Worm (Caenorhabditis elegans) whole organism, L1 larva: ENCODE measurements around the gene npp-25.

Experiments used
- C04F5.9 ChIP-seq: sonication (generic microtip); optimal IDR thresholded peaks from 2 replicates; lab custom pipeline; 2016; ENCODE audit warnings: missing genetic modification characterization, missing compliant biosample characterization
- C16A3.4 ChIP-seq: fragments of 150-350 bp; optimal IDR thresholded peaks from 2 replicates; lab custom pipeline; 2014; ENCODE audit warnings: missing biosample characterization, missing genetic modification characterization
- F16B12.6 ChIP-seq: fragments of 150-350 bp; optimal IDR thresholded peaks from 2 replicates; lab custom pipeline; 2014; ENCODE audit warnings: missing biosample characterization, missing genetic modification characterization
- aha-1 ChIP-seq: fragments of 150-350 bp; optimal IDR thresholded peaks from 2 replicates; lab custom pipeline; 2014; ENCODE audit warnings: missing biosample characterization, missing genetic modification characterization
- aly-2 ChIP-seq: fragments of 150-350 bp; optimal IDR thresholded peaks from 2 replicates; lab custom pipeline; 2014; ENCODE audit warnings: missing biosample characterization, missing genetic modification characterization
- blmp-1 ChIP-seq: fragments of 150-350 bp; optimal IDR thresholded peaks from 2 replicates; lab custom pipeline; 2014; ENCODE audit warnings: missing biosample characterization, missing genetic modification characterization
- ceh-8 ChIP-seq: fragments of 200-800 bp; sonication (Bioruptor generic); optimal IDR thresholded peaks from 2 replicates; lab custom pipeline; 2018; ENCODE audit warnings: mild to moderate bottlenecking, missing genetic modification characterization, moderate library complexity, missing compliant biosample characterization
- ceh-88 ChIP-seq: fragments of 200-800 bp; sonication (Bioruptor generic); IDR thresholded peaks from 2 replicates; pipeline ENCODE4 v1.3.6; 2022; ENCODE audit warnings: missing genetic modification characterization, missing compliant biosample characterization
- ceh-90 ChIP-seq: sonication (generic microtip); optimal IDR thresholded peaks from 2 replicates; lab custom pipeline; 2016; ENCODE audit warnings: missing genetic modification characterization, missing compliant biosample characterization
- dpl-1 ChIP-seq, 3 experiments: fragments of 150-350 bp in 2 of 3; sonication (generic microtip) in 1 of 3; optimal IDR thresholded peaks; 2 replicates each; lab custom pipeline; 2014 to 2017; ENCODE audit warnings: missing biosample characterization in 3 of 3, missing genetic modification characterization in 3 of 3, missing genetic modification reagents in 3 of 3
- dsc-1 ChIP-seq: sonication (generic microtip); optimal IDR thresholded peaks from 2 replicates; lab custom pipeline; 2016; ENCODE audit warnings: mild to moderate bottlenecking, missing genetic modification characterization, missing compliant biosample characterization
- efl-1 ChIP-seq, 4 experiments: fragments of 150-350 bp; optimal IDR thresholded peaks in 3 of 4; peaks in 1 of 4; 1 replicate in 1 of 4; 2 replicates in 3 of 4; lab custom pipeline; 2014; ENCODE audit warnings: missing biosample characterization in 2 of 4, missing genetic modification characterization in 2 of 4, missing genetic modification reagents in 2 of 4
- egl-27 ChIP-seq, 2 experiments: fragments of 150-350 bp in 1 of 2; sonication (generic microtip); optimal IDR thresholded peaks; 3 replicates each; lab custom pipeline; 2017 to 2018; ENCODE audit warnings: missing biosample characterization in 2 of 2, missing genetic modification characterization in 2 of 2, missing genetic modification reagents in 2 of 2
- elt-2 ChIP-seq: sonication (generic microtip); optimal IDR thresholded peaks from 2 replicates; lab custom pipeline; 2016; ENCODE audit warnings: missing genetic modification characterization, mild to moderate bottlenecking, inconsistent platforms, missing compliant biosample characterization, missing genetic modification reagents
- ets-5 ChIP-seq: fragments of 200-800 bp; sonication (Bioruptor generic); IDR thresholded peaks from 2 replicates; pipeline ENCODE4 v1.3.6; 2022; ENCODE audit warnings: missing genetic modification characterization, missing compliant biosample characterization
- fkh-10 ChIP-seq: sonication (generic microtip); optimal IDR thresholded peaks from 2 replicates; lab custom pipeline; 2017; ENCODE audit warnings: missing biosample characterization, missing genetic modification reagents, missing genetic modification characterization
- fkh-8 ChIP-seq: sonication (generic microtip); optimal IDR thresholded peaks from 2 replicates; lab custom pipeline; 2016; ENCODE audit warnings: mild to moderate bottlenecking, missing genetic modification characterization, missing compliant biosample characterization
- fos-1 ChIP-seq: fragments of 150-350 bp; optimal IDR thresholded peaks from 2 replicates; lab custom pipeline; 2014; ENCODE audit warnings: missing biosample characterization, missing genetic modification characterization
- hlh-17 ChIP-seq: fragments of 200-800 bp; sonication (Bioruptor generic); optimal IDR thresholded peaks from 2 replicates; lab custom pipeline; 2018; ENCODE audit warnings: missing genetic modification characterization, mild to moderate bottlenecking, missing compliant biosample characterization, moderate library complexity, borderline replicate concordance
- hlh-4 ChIP-seq: sonication (generic microtip); optimal IDR thresholded peaks from 2 replicates; lab custom pipeline; 2016; ENCODE audit warnings: mild to moderate bottlenecking, missing genetic modification characterization, missing compliant biosample characterization
- irx-1 ChIP-seq: sonication (generic microtip); optimal IDR thresholded peaks from 2 replicates; lab custom pipeline; 2016; ENCODE audit warnings: missing genetic modification characterization, missing compliant biosample characterization
- lir-3 ChIP-seq: sonication (generic microtip); optimal IDR thresholded peaks from 2 replicates; lab custom pipeline; 2016; ENCODE audit warnings: mild to moderate bottlenecking, missing genetic modification characterization, moderate library complexity, missing compliant biosample characterization; ENCODE audit not compliant: poor library complexity
- mab-9 ChIP-seq: fragments of 200-800 bp; sonication (Bioruptor generic); IDR thresholded peaks from 2 replicates; pipeline ENCODE4 v1.3.6; 2022; ENCODE audit warnings: missing genetic modification reagents, missing genetic modification characterization, missing compliant biosample characterization
- mef-2 ChIP-seq: fragments of 150-350 bp; optimal IDR thresholded peaks from 2 replicates; lab custom pipeline; 2014; ENCODE audit warnings: missing biosample characterization, missing genetic modification characterization
- mep-1 ChIP-seq: fragments of 150-350 bp; optimal IDR thresholded peaks from 2 replicates; lab custom pipeline; 2014; ENCODE audit warnings: missing biosample characterization, missing genetic modification characterization
- nhr-12 ChIP-seq: sonication (generic microtip); optimal IDR thresholded peaks from 2 replicates; lab custom pipeline; 2017; ENCODE audit warnings: missing biosample characterization, missing genetic modification characterization
- nhr-20 ChIP-seq: sonication (generic microtip); optimal IDR thresholded peaks from 2 replicates; lab custom pipeline; 2016; ENCODE audit warnings: mild to moderate bottlenecking, missing genetic modification characterization, missing compliant biosample characterization
- nhr-28 ChIP-seq: fragments of 150-350 bp; optimal IDR thresholded peaks from 2 replicates; lab custom pipeline; 2014; ENCODE audit warnings: missing biosample characterization, missing genetic modification characterization
- nhr-76 ChIP-seq: sonication (generic microtip); optimal IDR thresholded peaks from 2 replicates; lab custom pipeline; 2017; ENCODE audit warnings: missing biosample characterization, missing genetic modification characterization
- nhr-84 ChIP-seq: sonication (generic microtip); optimal IDR thresholded peaks from 2 replicates; lab custom pipeline; 2017; ENCODE audit warnings: missing biosample characterization, missing genetic modification characterization
- nhr-85 ChIP-seq: sonication (generic microtip); peaks from one replicate; lab custom pipeline; 2016; ENCODE audit warnings: missing genetic modification characterization, inconsistent platforms, missing compliant biosample characterization
- nhr-90 ChIP-seq: sonication (generic microtip); optimal IDR thresholded peaks from 2 replicates; lab custom pipeline; 2016; ENCODE audit warnings: mild to moderate bottlenecking, missing genetic modification characterization, missing compliant biosample characterization; ENCODE audit not compliant: poor library complexity
- pag-3 ChIP-seq: sonication (generic microtip); optimal IDR thresholded peaks from 2 replicates; lab custom pipeline; 2017; ENCODE audit warnings: missing genetic modification characterization, mild to moderate bottlenecking, missing compliant biosample characterization, antibody characterized with exemption, borderline replicate concordance; ENCODE audit not compliant: insufficient read depth
- pax-3 ChIP-seq: fragments of 200-800 bp; sonication (Bioruptor generic); optimal IDR thresholded peaks from 2 replicates; lab custom pipeline; 2018; ENCODE audit warnings: mild to moderate bottlenecking, missing genetic modification characterization, moderate library complexity, missing compliant biosample characterization
- pqm-1 ChIP-seq: sonication (generic microtip); optimal IDR thresholded peaks from 3 replicates; lab custom pipeline; 2017; ENCODE audit warnings: missing biosample characterization, missing genetic modification characterization
- rnt-1 ChIP-seq: sonication (generic microtip); optimal IDR thresholded peaks from 2 replicates; lab custom pipeline; 2016; ENCODE audit warnings: mild to moderate bottlenecking, missing genetic modification characterization, moderate library complexity, missing compliant biosample characterization
- snu-23 ChIP-seq: sonication (generic microtip); optimal IDR thresholded peaks from 2 replicates; lab custom pipeline; 2016; ENCODE audit warnings: missing genetic modification characterization, missing compliant biosample characterization
- sptf-1 ChIP-seq: fragments of 150-350 bp; optimal IDR thresholded peaks from 2 replicates; lab custom pipeline; 2014; ENCODE audit warnings: missing biosample characterization, missing genetic modification characterization
- sup-37 ChIP-seq: fragments of 200-800 bp; sonication (Bioruptor generic); optimal IDR thresholded peaks from 2 replicates; lab custom pipeline; 2018; ENCODE audit warnings: mild to moderate bottlenecking, missing genetic modification characterization, missing compliant biosample characterization
- unc-30 ChIP-seq: sonication (generic microtip); optimal IDR thresholded peaks from 2 replicates; lab custom pipeline; 2017; ENCODE audit warnings: missing biosample characterization, missing genetic modification characterization
- unc-86 ChIP-seq: sonication (generic microtip); optimal IDR thresholded peaks from 2 replicates; lab custom pipeline; 2016; ENCODE audit warnings: missing genetic modification characterization, missing compliant biosample characterization
- vab-15 ChIP-seq: sonication (generic microtip); optimal IDR thresholded peaks from 2 replicates; lab custom pipeline; 2017; ENCODE audit warnings: missing genotype, mild to moderate bottlenecking, missing genetic modification characterization, missing compliant biosample characterization
- zip-4 ChIP-seq: fragments of 200-800 bp; sonication (Bioruptor generic); optimal IDR thresholded peaks from 2 replicates; lab custom pipeline; 2018; ENCODE audit warnings: mild to moderate bottlenecking, missing genetic modification characterization, moderate library complexity, missing compliant biosample characterization
- ztf-11 ChIP-seq, 2 experiments: sonication (generic microtip); optimal IDR thresholded peaks; 2 replicates each; lab custom pipeline; 2016 to 2017; ENCODE audit warnings: missing genetic modification characterization in 2 of 2, missing biosample characterization in 1 of 2, missing compliant biosample characterization in 1 of 2

npp-25 gene

ce11 chrIII:12942307-12942706 lies 16.5 kb upstream of the npp-25 start, which contains the start of gene unc-25:
TSS of gene unc-25 (plus strand) at chrIII:12942651.
- TF ChIP-seq unc-86: no peak
- peak; percentile 22; the same call in 1 of the 2 replicates for TF ChIP-seq mab-9 (GFP tag; lab: Robert Waterston, UW)
- no peak for TF ChIP-seq vab-15 (tag; lab: Kevin White, UChicago)
- peak; percentile 53 for TF ChIP-seq fkh-10 (GFP tag; lab: Kevin White, UChicago)
- no peak for TF ChIP-seq efl-1 (optimal IDR thresholded peaks at IDR 0.05; lab: Kevin White, UChicago)
- no peak for TF ChIP-seq efl-1 (GFP tag; optimal IDR thresholded peaks at IDR 0.05 in 1 of 2; lab: Kevin White, UChicago)
- no peak for TF ChIP-seq nhr-12 (tag; lab: Kevin White, UChicago)
- no peak for TF ChIP-seq dsc-1 (tag; lab: Kevin White, UChicago)
- no peak for TF ChIP-seq nhr-90 (tag; lab: Kevin White, UChicago)
- no peak for TF ChIP-seq rnt-1 (tag; lab: Kevin White, UChicago)

ce11 chrIII:12934417-12934816 lies 8.6 kb upstream of the npp-25 start, which contains the start of gene epg-3:
TSS of gene epg-3 (plus strand) at chrIII:12934717.
- TF ChIP-seq fos-1 (tag; lab: Kevin White, UChicago) (no peak), aly-2 (no peak), F16B12.6 (tag; lab: Kevin White, UChicago) (no peak), snu-23 (GFP tag; lab: Kevin White, UChicago) (no peak), sup-37 (GFP tag; lab: Kevin White, UChicago) (no peak), ztf-11 (tag; optimal IDR thresholded peaks at IDR 0.05; lab: Kevin White, UChicago) (no peak), dpl-1 (GFP tag; optimal IDR thresholded peaks at IDR 0.05; lab: Kevin White, UChicago) (no peak), ceh-88 (GFP tag; lab: Robert Waterston, UW) (no peak), ceh-90 (tag; lab: Kevin White, UChicago) (no peak), rnt-1 (tag; lab: Kevin White, UChicago) (no peak), irx-1 (no peak), nhr-28 (tag; lab: Kevin White, UChicago) (no peak), zip-4 (GFP tag; lab: Kevin White, UChicago) (no peak)
- TF ChIP-seq, all 84 proteins: peak for 0

ce11 chrIII:12932776-12933175 lies 7.0 kb upstream of the npp-25 start:
- peak; percentile 56 for TF ChIP-seq blmp-1 (tag; lab: Kevin White, UChicago)
- TF ChIP-seq ceh-8: no peak

- TF ChIP-seq C16A3.4: peak; percentile 52
- TF ChIP-seq pag-3 (tag; lab: Kevin White, UChicago): no peak
- TF ChIP-seq nhr-76 (tag; lab: Kevin White, UChicago): peak; percentile 26
- TF ChIP-seq sptf-1: no peak
- peak; percentile 24 for TF ChIP-seq elt-2 (tag; lab: Kevin White, UChicago)
- TF ChIP-seq mef-2 (tag; lab: Kevin White, UChicago): no peak
- TF ChIP-seq hlh-17 (GFP tag; lab: Kevin White, UChicago): no peak
- no peak for TF ChIP-seq nhr-84
- TF ChIP-seq unc-86: peak; percentile 72
- no peak for TF ChIP-seq ets-5
- peak; percentile 26 for TF ChIP-seq C04F5.9 (tag; lab: Kevin White, UChicago)
- TF ChIP-seq lir-3 (tag; lab: Kevin White, UChicago): no peak
- peak; percentile 78 to 82 for TF ChIP-seq efl-1 (optimal IDR thresholded peaks at IDR 0.05; lab: Kevin White, UChicago)
- TF ChIP-seq efl-1 (GFP tag; optimal IDR thresholded peaks at IDR 0.05 in 1 of 2; lab: Kevin White, UChicago): peak; percentile 77 to 97
- TF ChIP-seq pqm-1: no peak
- TF ChIP-seq aly-2: peak; percentile 30
- TF ChIP-seq rnt-1 (tag; lab: Kevin White, UChicago): peak; percentile 87
- peak; percentile 78 for TF ChIP-seq nhr-85 (tag; lab: Kevin White, UChicago)
- TF ChIP-seq mab-9 (GFP tag; lab: Robert Waterston, UW): no peak
- TF ChIP-seq aha-1 (tag; lab: Kevin White, UChicago): no peak
- no peak for TF ChIP-seq pax-3 (tag; lab: Kevin White, UChicago)
- TF ChIP-seq mep-1: peak; percentile 92
- TF ChIP-seq egl-27 (tag; optimal IDR thresholded peaks at IDR 0.05; lab: Kevin White, UChicago): no peak
- peak; percentile 41 for TF ChIP-seq fkh-8 (tag; lab: Kevin White, UChicago)
- TF ChIP-seq nhr-20 (tag; lab: Kevin White, UChicago): peak; percentile 70
- no peak for TF ChIP-seq hlh-4 (tag; lab: Kevin White, UChicago)
- no peak for TF ChIP-seq unc-30
- peak; percentile 66 for TF ChIP-seq irx-1
Measured at ce11 chrIII:12931786-12932427, 6.1 kb upstream of the npp-25 start, which contains the start of gene rbm-7. TSS of gene rbm-7 (minus strand) at chrIII:12931867.
